Fruit fly (Drosophila melanogaster) whole organism, prepupa: ENCODE data around the gene Osi6.

Experiments
- CG11294 ChIP-seq: fragments of 200-800 bp; sonication (Bioruptor generic); IDR thresholded peaks from 2 replicates; pipeline ENCODE4 v1.3.6; 2022; ENCODE audit warnings: missing biosample characterization, missing genetic modification characterization
- CG11902 ChIP-seq: fragments of 200-800 bp; sonication (Bioruptor generic); optimal IDR thresholded peaks from 3 replicates; lab custom pipeline; 2016; ENCODE audit warnings: missing biosample characterization, missing genetic modification characterization
- CG7368 ChIP-seq: fragments of 200-800 bp; sonication (Bioruptor generic); optimal IDR thresholded peaks from 3 replicates; lab custom pipeline; 2016; ENCODE audit warnings: missing biosample characterization, missing genetic modification characterization
- Eip93F ChIP-seq: fragments of 200-800 bp; sonication (Bioruptor generic); optimal IDR thresholded peaks from 2 replicates; lab custom pipeline; 2016; ENCODE audit warnings: missing biosample characterization, mild to moderate bottlenecking, missing genetic modification characterization
- Ets96B ChIP-seq: fragments of 200-800 bp; optimal IDR thresholded peaks from 2 replicates; lab custom pipeline; 2019; ENCODE audit warnings: missing biosample characterization, mild to moderate bottlenecking, missing genetic modification characterization, moderate library complexity
- Lpt ChIP-seq: fragments of 200-800 bp; sonication (Bioruptor generic); optimal IDR thresholded peaks from 3 replicates; lab custom pipeline; 2016; ENCODE audit warnings: missing biosample characterization, missing genetic modification characterization
- Met ChIP-seq: fragments of 200-800 bp; sonication (Bioruptor generic); optimal IDR thresholded peaks from 3 replicates; lab custom pipeline; 2016; ENCODE audit warnings: missing biosample characterization, missing genetic modification characterization
- OdsH ChIP-seq: fragments of 200-800 bp; sonication (Bioruptor generic); optimal IDR thresholded peaks from 3 replicates; lab custom pipeline; 2016; ENCODE audit warnings: missing biosample characterization, missing genetic modification characterization
- Sox102F ChIP-seq: fragments of 200-800 bp; sonication (Bioruptor generic); optimal IDR thresholded peaks from 2 replicates; lab custom pipeline; 2016; ENCODE audit warnings: missing biosample characterization, mild to moderate bottlenecking, missing genetic modification characterization
- acj6 ChIP-seq: fragments of 200-800 bp; sonication (Bioruptor generic); optimal IDR thresholded peaks from 3 replicates; lab custom pipeline; 2016; ENCODE audit warnings: missing biosample characterization, missing genetic modification characterization
- cyc ChIP-seq: fragments of 200-800 bp; sonication (Bioruptor generic); optimal IDR thresholded peaks from 3 replicates; lab custom pipeline; 2016; ENCODE audit warnings: missing biosample characterization, missing genetic modification characterization
- fkh ChIP-seq: fragments of 200-800 bp; sonication (Bioruptor generic); optimal IDR thresholded peaks from 3 replicates; lab custom pipeline; 2017; ENCODE audit warnings: missing biosample characterization, mild to moderate bottlenecking, missing genetic modification characterization, moderate library complexity
- pdm3 ChIP-seq: fragments of 200-800 bp; sonication (Bioruptor generic); optimal IDR thresholded peaks from 3 replicates; lab custom pipeline; 2016; ENCODE audit warnings: missing biosample characterization, missing genetic modification characterization

dm6 chr3R:6209073-6209472 is 25.4 kb upstream of the Osi6 start, which contains the start of gene Osi2:
- no peak for TF ChIP-seq Met
- no peak for TF ChIP-seq cyc (GFP tag; lab: Kevin White, UChicago)
- no peak for TF ChIP-seq Ets96B
- TF ChIP-seq acj6, result no peak
- TF ChIP-seq fkh (GFP tag; lab: Kevin White, UChicago), result no peak
- no peak for TF ChIP-seq CG11294 (GFP tag; lab: Robert Waterston, UW)
- TF ChIP-seq Eip93F (GFP tag; lab: Kevin White, UChicago), result no peak
- TF ChIP-seq CG11902 (GFP tag; lab: Kevin White, UChicago), result no peak
- no peak for TF ChIP-seq pdm3
- TF ChIP-seq Lpt (GFP tag; lab: Kevin White, UChicago), result no peak
- TF ChIP-seq Sox102F (GFP tag; lab: Kevin White, UChicago), result no peak
- TF ChIP-seq OdsH, result no peak
- TF ChIP-seq CG7368 (GFP tag; lab: Kevin White, UChicago), result no peak
